Worm (Caenorhabditis elegans) whole organism, L2 larva: Measurements from ENCODE around the gene W06G6.15.

ENCODE experiments used
- mdl-1 ChIP-seq, 2 experiments: fragments of 150-350 bp in 1 of 2; sonication (generic microtip) in 1 of 2; optimal IDR thresholded peaks; 2 replicates each; lab custom pipeline; 2017; ENCODE audit warnings: missing biosample characterization in 2 of 2, missing genetic modification characterization in 2 of 2
- nhr-237 ChIP-seq: fragments of 150-350 bp; optimal IDR thresholded peaks from 2 replicates; lab custom pipeline; 2014; ENCODE audit warnings: missing biosample characterization, missing genetic modification characterization
- skn-1 ChIP-seq: sonication (generic microtip); optimal IDR thresholded peaks from 2 replicates; lab custom pipeline; 2017; ENCODE audit warnings: missing biosample characterization, missing genetic modification characterization
- sma-3 ChIP-seq: sonication (generic microtip); optimal IDR thresholded peaks from 2 replicates; lab custom pipeline; 2016; ENCODE audit warnings: missing genetic modification reagents, missing genetic modification characterization, missing compliant biosample characterization
- snpc-4 ChIP-seq: fragments of 150-350 bp; optimal IDR thresholded peaks from 2 replicates; lab custom pipeline; 2014; ENCODE audit warnings: missing biosample characterization, missing genetic modification characterization
- unc-62 ChIP-seq: fragments of 150-350 bp; optimal IDR thresholded peaks from 2 replicates; lab custom pipeline; 2014; ENCODE audit warnings: missing biosample characterization, missing genetic modification reagents, missing genetic modification characterization

ce11 chrV:16640366-16640765 lies 14.0 kb upstream of the W06G6.15 start:
- TF ChIP-seq skn-1 (tag; lab: Kevin White, UChicago): no peak
- no peak for TF ChIP-seq mdl-1 (tag; optimal IDR thresholded peaks at IDR 0.05; lab: Kevin White, UChicago)
- TF ChIP-seq sma-3: no peak
- no peak for TF ChIP-seq unc-62 (GFP tag; lab: Kevin White, UChicago)
- TF ChIP-seq nhr-237: no peak
- TF ChIP-seq snpc-4 (tag; lab: Kevin White, UChicago): no peak
